Fruit fly (Drosophila melanogaster): ENCODE data around the gene Ppcs.

The Ppcs gene

dm6 chr3R:19096299-19097048 is 51.2 kb downstream of the Ppcs start, which contains the start of gene CG6040:
TSS of gene CG6040 (plus strand) at chr3R:19096961.
- TF ChIP-seq sv (GFP tag; optimal IDR thresholded peaks at IDR 0.05) (peak; percentile 55), OdsH (GFP tag; optimal IDR thresholded peaks at IDR 0.05) (no peak), Sp1 (GFP tag; optimal IDR thresholded peaks at IDR 0.05) (peak; percentile 43), Hr83 (GFP tag; optimal IDR thresholded peaks at IDR 0.05; ENCODE audit: poor library complexity, severe bottlenecking) (peak; percentile 7), Hnf4 (GFP tag; optimal IDR thresholded peaks at IDR 0.05) (peak; percentile 7), CrebA (GFP tag; optimal IDR thresholded peaks at IDR 0.05; ENCODE audit: borderline replicate concordance) (no peak), tai (GFP tag; optimal IDR thresholded peaks at IDR 0.05) (peak; percentile 57), Vsx2 (GFP tag; optimal IDR thresholded peaks at IDR 0.05; ENCODE audit: partially characterized antibody) (peak; percentile 43), psq (GFP tag; optimal IDR thresholded peaks at IDR 0.05) (no peak), Myc (optimal IDR thresholded peaks at IDR 0.05) (peak; percentile 50), sage (GFP tag; optimal IDR thresholded peaks at IDR 0.05) (no peak), jim (GFP tag; optimal IDR thresholded peaks at IDR 0.05) (peak; percentile 68), h (GFP tag; optimal IDR thresholded peaks at IDR 0.05) (peak; percentile 9), Dif (GFP tag; optimal IDR thresholded peaks at IDR 0.05; ENCODE audit: partially characterized antibody) (peak; percentile 59), br (GFP tag; optimal IDR thresholded peaks at IDR 0.05) (peak; percentile 27), CG9705 (GFP tag; optimal IDR thresholded peaks at IDR 0.05) (peak; percentile 1), dl (GFP tag; optimal IDR thresholded peaks at IDR 0.05; ENCODE audit: insufficient read depth in 1 of 2, partially characterized antibody in 2 of 2) (no peak), Dfd (GFP tag; optimal IDR thresholded peaks at IDR 0.05) (no peak), Rel (GFP tag; optimal IDR thresholded peaks at IDR 0.05) (no peak), Rel (tag; optimal IDR thresholded peaks at IDR 0.05) (peak; percentile 55), ey (GFP tag; optimal IDR thresholded peaks at IDR 0.05) (peak; percentile 11), lola (GFP tag; optimal IDR thresholded peaks at IDR 0.05) (no peak)

- peak; percentile 19 for TF ChIP-seq Hnf4 (GFP tag; optimal IDR thresholded peaks at IDR 0.05)
- no peak for TF ChIP-seq CG9705 (GFP tag; optimal IDR thresholded peaks at IDR 0.05)
- TF ChIP-seq Rel (GFP tag; optimal IDR thresholded peaks at IDR 0.05) = no peak
- TF ChIP-seq Rel (tag; optimal IDR thresholded peaks at IDR 0.05) = peak; percentile 25
- TF ChIP-seq Hr83 (GFP tag; optimal IDR thresholded peaks at IDR 0.05; ENCODE audit: poor library complexity, severe bottlenecking) = no peak
- no peak for TF ChIP-seq ey (GFP tag; optimal IDR thresholded peaks at IDR 0.05)
- TF ChIP-seq GATAd (GFP tag; optimal IDR thresholded peaks at IDR 0.05) = no peak
- TF ChIP-seq HLH106 (tag; optimal IDR thresholded peaks at IDR 0.05) = peak; percentile 8
- no peak for TF ChIP-seq Sp1 (GFP tag; optimal IDR thresholded peaks at IDR 0.05)
- peak; percentile 14 for TF ChIP-seq Dif (GFP tag; optimal IDR thresholded peaks at IDR 0.05; ENCODE audit: partially characterized antibody)
- TF ChIP-seq CrebA (GFP tag; optimal IDR thresholded peaks at IDR 0.05; ENCODE audit: borderline replicate concordance) = no peak
- peak; percentile 28 for TF ChIP-seq rgr (GFP tag; optimal IDR thresholded peaks at IDR 0.05)
- TF ChIP-seq usp (GFP tag; optimal IDR thresholded peaks at IDR 0.05) = no peak
- peak; percentile 8 for TF ChIP-seq Myc (optimal IDR thresholded peaks at IDR 0.05)
- TF ChIP-seq Vsx2 (GFP tag; optimal IDR thresholded peaks at IDR 0.05; ENCODE audit: partially characterized antibody) = no peak
- no peak for TF ChIP-seq brk (GFP tag; optimal IDR thresholded peaks at IDR 0.05)
- no peak for TF ChIP-seq lola (GFP tag; optimal IDR thresholded peaks at IDR 0.05)
- TF ChIP-seq CG32264 (GFP tag; optimal IDR thresholded peaks at IDR 0.05) = no peak
- TF ChIP-seq foxo (GFP tag; optimal IDR thresholded peaks at IDR 0.05) = no peak
- TF ChIP-seq h (GFP tag; optimal IDR thresholded peaks at IDR 0.05) = peak; percentile 10
- no peak for TF ChIP-seq psq (GFP tag; optimal IDR thresholded peaks at IDR 0.05)
- TF ChIP-seq tai (GFP tag; optimal IDR thresholded peaks at IDR 0.05) = no peak
- no peak for TF ChIP-seq Jra (GFP tag; optimal IDR thresholded peaks at IDR 0.05)
- no peak for TF ChIP-seq N (GFP tag; optimal IDR thresholded peaks at IDR 0.05)
- no peak for TF ChIP-seq woc (GFP tag; optimal IDR thresholded peaks at IDR 0.05)
Measured at dm6 chr3R:19094799-19095418, 52.8 kb downstream of the Ppcs start, which contains the start of the genes mRpL55 and ATPsynD. TSS of gene mRpL55 (minus strand) at chr3R:19094905. TSS of gene ATPsynD (plus strand) at chr3R:19095000.

dm6 chr3R:19094039-19094438 is 53.7 kb downstream of the Ppcs start, which contains the start of gene cdi:
TSS of gene cdi (minus strand) at chr3R:19094270.
- no peak for TF ChIP-seq N (GFP tag; optimal IDR thresholded peaks at IDR 0.05)
- no peak for TF ChIP-seq sv (GFP tag; optimal IDR thresholded peaks at IDR 0.05)
- TF ChIP-seq foxo (GFP tag; optimal IDR thresholded peaks at IDR 0.05) = peak in 1 of 2 experiments; percentile 7
- no peak for TF ChIP-seq jim (GFP tag; optimal IDR thresholded peaks at IDR 0.05)
- TF ChIP-seq Hnf4 (GFP tag; optimal IDR thresholded peaks at IDR 0.05) = peak; percentile 58
- TF ChIP-seq Rel (GFP tag; optimal IDR thresholded peaks at IDR 0.05) = no peak
- TF ChIP-seq Rel (tag; optimal IDR thresholded peaks at IDR 0.05) = peak; percentile 12
- TF ChIP-seq Vsx2 (GFP tag; optimal IDR thresholded peaks at IDR 0.05; ENCODE audit: partially characterized antibody) = no peak
- TF ChIP-seq GATAd (GFP tag; optimal IDR thresholded peaks at IDR 0.05) = no peak
- TF ChIP-seq CG32264 (GFP tag; optimal IDR thresholded peaks at IDR 0.05) = no peak
- no peak for TF ChIP-seq HLH106 (tag; optimal IDR thresholded peaks at IDR 0.05)
- TF ChIP-seq dsf (GFP tag; optimal IDR thresholded peaks at IDR 0.05; ENCODE audit: borderline replicate concordance) = no peak
- no peak for TF ChIP-seq Mio (GFP tag; optimal IDR thresholded peaks at IDR 0.05)
- no peak for TF ChIP-seq dl (GFP tag; optimal IDR thresholded peaks at IDR 0.05; ENCODE audit: insufficient read depth in 1 of 2, partially characterized antibody in 2 of 2)
- no peak for TF ChIP-seq br (GFP tag; optimal IDR thresholded peaks at IDR 0.05)
- peak; percentile 10 for TF ChIP-seq Dif (GFP tag; optimal IDR thresholded peaks at IDR 0.05; ENCODE audit: partially characterized antibody)
- TF ChIP-seq ey (GFP tag; optimal IDR thresholded peaks at IDR 0.05) = no peak
- no peak for TF ChIP-seq psq (GFP tag; optimal IDR thresholded peaks at IDR 0.05)
- TF ChIP-seq Hr83 (GFP tag; optimal IDR thresholded peaks at IDR 0.05; ENCODE audit: poor library complexity, severe bottlenecking) = peak; percentile 77
- TF ChIP-seq dmrt93B (GFP tag; optimal IDR thresholded peaks at IDR 0.05) = no peak
- peak; percentile 20 for TF ChIP-seq rgr (GFP tag; optimal IDR thresholded peaks at IDR 0.05)
- TF ChIP-seq OdsH (GFP tag; optimal IDR thresholded peaks at IDR 0.05) = no peak
- TF ChIP-seq h (GFP tag; optimal IDR thresholded peaks at IDR 0.05) = peak; percentile 36
- no peak for TF ChIP-seq woc (GFP tag; optimal IDR thresholded peaks at IDR 0.05)
- peak; percentile 39 for TF ChIP-seq Sp1 (GFP tag; optimal IDR thresholded peaks at IDR 0.05)
- no peak for TF ChIP-seq usp (GFP tag; optimal IDR thresholded peaks at IDR 0.05)
- TF ChIP-seq Hr78 (GFP tag; optimal IDR thresholded peaks at IDR 0.05) = no peak
- no peak for TF ChIP-seq Abd-B (GFP tag; optimal IDR thresholded peaks at IDR 0.05)
- TF ChIP-seq pan (optimal IDR thresholded peaks at IDR 0.05) = no peak

All from whole organism, wandering third instar larva.